Worm (Caenorhabditis elegans) whole organism, mixed stage, embryonic: Measurements from ENCODE around the gene sri-31.
A peak's percentile ranks its signal among the peaks of the same experiment; 100 is the strongest.

Experiments used
- blmp-1 ChIP-seq: fragments of 150-350 bp; optimal IDR thresholded peaks from 2 replicates; lab custom pipeline; 2014; ENCODE audit warnings: missing biosample characterization, missing genetic modification characterization
- elt-1 ChIP-seq: sonication (generic microtip); optimal IDR thresholded peaks from 2 replicates; lab custom pipeline; 2017; ENCODE audit warnings: missing genetic modification characterization, mild to moderate bottlenecking, missing compliant biosample characterization, antibody characterized with exemption, moderate library complexity, borderline replicate concordance; ENCODE audit not compliant: insufficient read depth
- mep-1 ChIP-seq: fragments of 150-350 bp; optimal IDR thresholded peaks from 2 replicates; lab custom pipeline; 2017; ENCODE audit warnings: missing biosample characterization, missing genetic modification reagents, missing genetic modification characterization, inconsistent platforms
- mls-2 ChIP-seq: sonication (generic microtip); optimal IDR thresholded peaks from 2 replicates; lab custom pipeline; 2016; ENCODE audit warnings: mild to moderate bottlenecking, missing genetic modification characterization, moderate library complexity, missing compliant biosample characterization
- nhr-2 ChIP-seq: fragments of 150-350 bp; optimal IDR thresholded peaks from 2 replicates; lab custom pipeline; 2014; ENCODE audit warnings: missing biosample characterization, missing genetic modification characterization
- nhr-237 ChIP-seq: fragments of 150-350 bp; optimal IDR thresholded peaks from 2 replicates; lab custom pipeline; 2014; ENCODE audit warnings: missing biosample characterization, missing genetic modification characterization
- unc-39 ChIP-seq: fragments of 150-350 bp; optimal IDR thresholded peaks from 2 replicates; lab custom pipeline; 2014; ENCODE audit warnings: missing biosample characterization, missing genetic modification characterization

DNA sequence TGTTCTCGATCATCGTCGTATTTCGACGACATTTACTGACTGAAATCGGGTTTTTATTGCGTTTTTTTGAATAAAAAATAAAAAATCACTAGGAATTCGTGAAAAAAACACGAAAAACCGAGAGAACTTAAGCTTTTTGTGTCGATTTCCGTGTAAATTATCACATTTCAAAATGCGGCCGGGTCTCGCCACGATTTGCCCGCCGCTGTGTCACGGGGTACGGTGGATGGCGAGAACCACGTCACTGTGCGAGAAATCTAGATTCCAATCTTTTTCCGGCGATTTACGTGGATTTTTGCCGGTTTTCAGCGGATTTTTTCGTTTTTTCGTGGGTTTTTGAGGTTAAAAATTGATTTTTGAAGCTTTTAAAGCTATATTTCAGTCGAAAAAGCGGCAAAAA is 26.1 kb downstream of the sri-31 start, which contains the start of gene Y25C1A.8:
- no peak for TF ChIP-seq blmp-1 (tag; lab: Kevin White, UChicago)
- TF ChIP-seq elt-1 (tag; lab: Kevin White, UChicago) = peak; percentile 31
- TF ChIP-seq nhr-237 = peak; percentile 26
- peak; percentile 44 for TF ChIP-seq mls-2
- no peak for TF ChIP-seq unc-39
- TF ChIP-seq nhr-2 = no peak
- TF ChIP-seq mep-1 (tag; lab: Kevin White, UChicago) = peak; percentile 49
